Fruit fly (Drosophila melanogaster) ovary, adult (tissue): Measurements from ENCODE around the gene CG13995.

Experiments used
- CG17801 ChIP-seq: fragments of 200-800 bp; optimal IDR thresholded peaks from 2 replicates; lab custom pipeline; 2019; ENCODE audit warnings: missing biosample characterization, mild to moderate bottlenecking, missing genetic modification characterization, moderate library complexity; ENCODE audit not compliant: partially characterized antibody

Gene CG13995

DNA sequence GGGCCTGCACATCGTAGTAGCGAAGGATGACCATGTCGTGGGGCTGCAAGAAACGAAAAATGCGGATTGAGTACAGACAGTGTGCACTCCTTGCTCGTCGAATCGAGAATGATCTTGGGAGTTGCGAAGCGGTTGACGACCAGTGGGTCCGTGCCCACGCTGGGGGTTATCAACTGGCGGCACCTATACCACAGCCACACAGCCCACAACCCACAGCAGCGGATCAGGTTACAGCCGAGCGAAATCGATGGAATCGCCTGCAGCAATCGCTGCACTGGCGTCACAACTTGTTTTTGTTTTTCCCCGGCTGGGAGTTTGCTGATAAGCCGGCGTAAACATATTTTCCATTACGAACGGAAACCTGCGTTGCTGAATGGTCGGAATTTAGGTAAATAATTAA, 8.6 kb upstream of the CG13995 start:
- TF ChIP-seq CG17801 (GFP tag; lab: Kevin White, UChicago) = no peak

DNA sequence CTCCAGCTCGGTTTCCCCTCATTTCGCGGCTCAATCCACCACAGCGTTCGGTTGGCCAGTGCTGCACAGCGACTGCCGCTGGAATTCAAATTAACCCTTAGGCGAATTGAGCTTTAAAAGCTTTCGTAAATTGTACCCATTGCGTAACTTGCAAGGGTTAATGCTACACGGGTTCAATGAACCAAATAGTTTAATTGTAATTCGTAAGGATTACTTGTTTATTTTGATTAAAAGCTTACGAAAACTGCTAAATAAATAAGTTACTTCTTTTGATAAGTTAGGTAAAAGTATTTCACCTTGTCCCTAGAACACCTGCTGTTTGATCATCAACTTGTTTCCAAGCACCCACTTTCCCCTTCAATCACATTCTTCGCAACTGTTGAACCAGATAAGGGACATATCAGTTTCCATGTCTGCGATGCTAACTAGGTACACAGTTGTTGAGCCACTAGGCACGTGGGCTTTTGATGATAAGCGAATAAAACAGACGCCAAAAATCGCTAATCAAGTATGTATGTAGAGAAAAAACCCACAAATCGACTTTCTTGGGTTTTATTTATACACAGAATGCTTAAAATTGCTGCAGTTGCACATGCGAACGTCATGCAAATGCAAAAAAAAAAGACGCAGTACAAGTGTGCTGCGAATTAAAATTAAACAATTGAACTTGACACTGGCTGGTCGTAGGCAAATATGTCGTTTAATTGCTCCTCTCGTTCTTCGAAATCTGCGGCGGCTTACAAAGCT, 8.0 kb upstream of the CG13995 start, which contains the start of gene Pfas:
TSS of gene Pfas (minus strand) at position 79 of the 747 bp plus-strand sequence.
- peak; percentile 67 for TF ChIP-seq CG17801 (GFP tag; lab: Kevin White, UChicago)

DNA sequence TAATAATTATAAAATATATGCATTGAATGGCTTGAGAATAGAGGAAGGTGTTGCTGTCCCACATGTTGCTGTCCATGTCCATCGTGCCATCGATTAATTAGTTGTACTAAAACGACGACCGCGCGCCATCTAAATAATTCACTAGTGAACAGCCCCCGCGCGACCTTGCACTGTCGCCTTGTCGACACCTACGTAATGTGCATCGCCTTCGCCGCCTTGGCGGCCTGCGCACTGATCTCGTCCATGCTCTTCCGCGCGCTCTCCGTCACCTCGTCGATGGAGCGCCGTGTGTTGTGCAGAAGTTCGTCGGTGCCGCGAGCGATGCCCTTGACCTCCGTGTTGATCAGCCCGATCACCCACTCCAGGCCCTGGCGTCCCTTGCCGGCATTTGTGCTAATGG, 7.2 kb upstream of the CG13995 start:
- no peak for TF ChIP-seq CG17801 (GFP tag; lab: Kevin White, UChicago)

dm6 chr2L:6047528-6048160, 6.5 kb upstream of the CG13995 start, which contains the start of gene IPIP:
IPIP (plus strand) TSS chr2L:6048002.
- TF ChIP-seq CG17801 (GFP tag; lab: Kevin White, UChicago) = peak; percentile 75

dm6 chr2L:6048542-6048941, 5.6 kb upstream of the CG13995 start, which contains the start of the genes CG34179 and slmo:
CG34179 (minus strand) TSS chr2L:6048706.
slmo (minus strand) TSS chr2L:6048706.
- TF ChIP-seq CG17801 (GFP tag; lab: Kevin White, UChicago) = no peak

- no peak for TF ChIP-seq CG17801 (GFP tag; lab: Kevin White, UChicago)
Measured at dm6 chr2L:6050575-6050974, 3.5 kb upstream of the CG13995 start, which contains the start of gene CG9135. CG9135 (plus strand) TSS chr2L:6050800.

dm6 chr2L:6051212-6051621, 2.9 kb upstream of the CG13995 start:
- TF ChIP-seq CG17801 (GFP tag; lab: Kevin White, UChicago) = peak; percentile 96

dm6 chr2L:6060210-6060609, 6.1 kb downstream of the CG13995 start, which contains the start of gene CG34180:
CG34180 (plus strand) TSS chr2L:6060510.
- TF ChIP-seq CG17801 (GFP tag; lab: Kevin White, UChicago) = no peak

DNA sequence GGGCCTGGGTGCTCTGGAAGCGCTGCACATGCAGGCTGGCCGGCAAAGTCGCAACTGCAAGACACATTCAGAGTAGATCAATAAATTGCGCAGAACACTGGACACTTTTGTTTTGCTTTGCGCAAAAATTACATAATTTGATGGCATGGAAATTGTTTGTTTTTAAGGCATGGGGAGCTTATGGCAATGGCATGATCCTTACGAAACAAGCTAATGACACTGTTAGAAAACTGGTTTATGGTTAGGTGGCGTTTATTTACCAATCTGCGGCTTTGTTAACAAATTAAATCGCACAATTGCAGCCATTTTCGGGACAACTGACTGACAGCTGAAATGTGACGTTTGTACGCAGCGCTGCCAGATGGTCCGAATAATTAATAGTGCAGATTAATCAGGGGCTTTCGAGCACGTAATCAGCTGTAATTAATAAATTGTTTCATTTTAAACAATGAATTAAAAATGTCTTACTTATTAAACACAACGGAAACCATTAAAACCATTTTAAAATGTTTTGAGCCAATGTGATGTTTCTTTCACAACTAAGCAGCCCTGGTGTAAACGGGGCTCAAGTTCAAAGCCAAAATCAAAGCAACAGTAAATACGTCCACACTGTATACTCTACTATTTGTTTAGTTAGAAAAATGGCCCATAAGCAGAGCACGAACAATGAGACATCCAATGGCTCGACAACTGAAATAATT, 8.4 kb downstream of the CG13995 start, which contains the start of the genes ND-51 and CG13994:
TSS of gene ND-51 (minus strand) at position 376 of the 701 bp plus-strand sequence.
TSS of gene CG13994 (plus strand) at position 608 of the 701 bp plus-strand sequence.
- TF ChIP-seq CG17801 (GFP tag; lab: Kevin White, UChicago) = peak; percentile 83

DNA sequence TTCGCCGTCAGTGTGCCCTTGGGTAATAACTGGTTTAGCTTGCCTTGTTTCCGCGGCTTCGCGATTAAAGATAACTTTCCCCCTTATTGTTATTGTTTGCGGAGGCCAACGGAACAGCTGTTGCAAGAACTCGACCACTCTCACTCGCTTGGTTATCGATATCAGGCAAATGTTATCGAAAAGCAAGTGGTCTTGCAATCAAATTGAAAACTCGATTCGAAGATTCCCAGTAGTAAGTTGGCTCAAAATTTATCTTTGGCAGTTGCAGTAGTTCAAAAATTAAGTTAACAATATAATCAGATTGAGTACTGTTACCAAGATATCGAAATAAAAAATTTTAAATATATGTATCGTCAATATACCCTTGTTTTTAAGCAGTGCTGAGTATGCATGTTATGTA, 11.7 kb downstream of the CG13995 start, which contains the start of the genes Fbw5 and CG9147:
TSS of gene Fbw5 (minus strand) at position 131 of the 400 bp plus-strand sequence.
TSS of gene CG9147 (plus strand) at position 175 of the 400 bp plus-strand sequence.
- TF ChIP-seq CG17801 (GFP tag; lab: Kevin White, UChicago) = peak; percentile 99

dm6 chr2L:6068544-6069251, 14.6 kb downstream of the CG13995 start, which contains the start of the genes CG9150 and Pfdn1:
CG9150 (minus strand) TSS chr2L:6068594.
Pfdn1 (plus strand) TSS chr2L:6069079.
- no peak for TF ChIP-seq CG17801 (GFP tag; lab: Kevin White, UChicago)

- no peak for TF ChIP-seq CG17801 (GFP tag; lab: Kevin White, UChicago)
Measured at dm6 chr2L:6070656-6071231, 16.6 kb downstream of the CG13995 start, which contains the start of the genes CG9154 and Kr-h2. CG9154 (minus strand) TSS chr2L:6070686. Kr-h2 (plus strand) TSS chr2L:6070990.

dm6 chr2L:6072124-6072523, 18.0 kb downstream of the CG13995 start:
- TF ChIP-seq CG17801 (GFP tag; lab: Kevin White, UChicago) = no peak
